Worm (Caenorhabditis elegans) whole organism, early embryonic: Measurements from ENCODE around the gene pos-1.

Experiments used
- B0310.2 ChIP-seq: sonication (generic microtip); optimal IDR thresholded peaks from 2 replicates; lab custom pipeline; 2016; ENCODE audit warnings: mild to moderate bottlenecking, missing genetic modification characterization, missing compliant biosample characterization
- ama-1 ChIP-seq: fragments of 150-350 bp; optimal IDR thresholded peaks from 2 replicates; lab custom pipeline; 2014
- flt-1 ChIP-seq: fragments of 200-800 bp; sonication (Bioruptor generic); IDR thresholded peaks from 2 replicates; pipeline ENCODE4 v1.3.6; 2022; ENCODE audit warnings: missing genetic modification characterization, missing compliant biosample characterization
- tra-4 ChIP-seq: sonication (generic microtip); optimal IDR thresholded peaks from 2 replicates; lab custom pipeline; 2017; ENCODE audit warnings: missing genetic modification characterization, missing compliant biosample characterization

- TF ChIP-seq flt-1 (no peak), ama-1 (lab: Kevin White, UChicago) (no peak), tra-4 (tag; lab: Kevin White, UChicago) (no peak), B0310.2 (tag; lab: Kevin White, UChicago) (no peak)
Observed at ce11 chrV:8460306-8460705, 46.4 kb downstream of the pos-1 start, which contains the start of gene T23B12.6.
